Worm (Caenorhabditis elegans) whole organism, mixed stage, embryonic: ENCODE measurements around the gene fipr-21.

ENCODE experiments used
- bed-3 ChIP-seq: fragments of 200-800 bp; sonication (Bioruptor generic); optimal IDR thresholded peaks from 3 replicates; lab custom pipeline; 2018; ENCODE audit warnings: mild to moderate bottlenecking, missing genetic modification characterization, moderate library complexity, missing compliant biosample characterization
- blmp-1 ChIP-seq: fragments of 150-350 bp; optimal IDR thresholded peaks from 2 replicates; lab custom pipeline; 2014; ENCODE audit warnings: missing biosample characterization, missing genetic modification characterization
- ceh-83 ChIP-seq: fragments of 200-800 bp; sonication (Bioruptor generic); optimal IDR thresholded peaks from 2 replicates; lab custom pipeline; 2018; ENCODE audit warnings: mild to moderate bottlenecking, missing genetic modification characterization, missing compliant biosample characterization
- elt-1 ChIP-seq: sonication (generic microtip); optimal IDR thresholded peaks from 2 replicates; lab custom pipeline; 2017; ENCODE audit warnings: missing genetic modification characterization, mild to moderate bottlenecking, missing compliant biosample characterization, antibody characterized with exemption, moderate library complexity, borderline replicate concordance; ENCODE audit not compliant: insufficient read depth
- ham-2 ChIP-seq: fragments of 200-800 bp; sonication (Bioruptor generic); optimal IDR thresholded peaks from 2 replicates; lab custom pipeline; 2018; ENCODE audit warnings: mild to moderate bottlenecking, missing genetic modification characterization, missing compliant biosample characterization
- lsy-2 ChIP-seq: fragments of 150-350 bp; optimal IDR thresholded peaks from 2 replicates; lab custom pipeline; 2014; ENCODE audit warnings: missing biosample characterization, missing genetic modification characterization
- mls-2 ChIP-seq: sonication (generic microtip); optimal IDR thresholded peaks from 2 replicates; lab custom pipeline; 2016; ENCODE audit warnings: mild to moderate bottlenecking, missing genetic modification characterization, moderate library complexity, missing compliant biosample characterization
- nhr-12 ChIP-seq: fragments of 150-350 bp; optimal IDR thresholded peaks from 2 replicates; lab custom pipeline; 2014; ENCODE audit warnings: missing biosample characterization, missing genetic modification characterization
- nhr-237 ChIP-seq: fragments of 150-350 bp; optimal IDR thresholded peaks from 2 replicates; lab custom pipeline; 2014; ENCODE audit warnings: missing biosample characterization, missing genetic modification characterization
- pha-4 ChIP-seq: fragments of 150-350 bp; optimal IDR thresholded peaks from 2 replicates; lab custom pipeline; 2018; ENCODE audit warnings: missing biosample characterization, missing genetic modification reagents, missing genetic modification characterization
- snpc-4 ChIP-seq: fragments of 150-350 bp; optimal IDR thresholded peaks from 2 replicates; lab custom pipeline; 2014; ENCODE audit warnings: missing biosample characterization, missing genetic modification characterization
- unc-62 ChIP-seq: fragments of 150-350 bp; optimal IDR thresholded peaks from 2 replicates; lab custom pipeline; 2014; ENCODE audit warnings: missing biosample characterization, missing genetic modification reagents, missing genetic modification characterization
- ztf-11 ChIP-seq: fragments of 150-350 bp; optimal IDR thresholded peaks from 2 replicates; lab custom pipeline; 2014; ENCODE audit warnings: missing biosample characterization, missing genetic modification characterization

ce11 chrX:10333301-10333854 is 29.0 kb downstream of the fipr-21 start, which contains the start of gene R07E3.4:
- TF ChIP-seq ceh-83 (GFP tag; lab: Kevin White, UChicago) (no peak), ham-2 (no peak), bed-3 (GFP tag; lab: Kevin White, UChicago) (no peak), snpc-4 (no peak), nhr-12 (tag; lab: Kevin White, UChicago) (no peak), unc-62 (GFP tag; lab: Kevin White, UChicago) (no peak), lsy-2 (tag; lab: Kevin White, UChicago) (no peak), elt-1 (tag; lab: Kevin White, UChicago) (no peak), blmp-1 (tag; lab: Kevin White, UChicago) (no peak), mls-2 (tag; lab: Kevin White, UChicago) (no peak), ztf-11 (tag; lab: Kevin White, UChicago) (no peak), nhr-237 (no peak), pha-4 (tag; lab: Kevin White, UChicago) (no peak)
